Fruit fly (Drosophila melanogaster) whole organism, embryonic: ENCODE results near the gene CG11679.

Experiments
- B-H2 ChIP-seq: fragments of 200-800 bp; sonication (Bioruptor generic); optimal IDR thresholded peaks from 2 replicates; lab custom pipeline; 2018; ENCODE audit warnings: missing biosample characterization, mild to moderate bottlenecking, missing genetic modification characterization
- CG17568 ChIP-seq: fragments of 200-800 bp; sonication (Bioruptor generic); optimal IDR thresholded peaks from 2 replicates; lab custom pipeline; 2018; ENCODE audit warnings: missing biosample characterization, mild to moderate bottlenecking, missing genetic modification characterization, moderate library complexity
- CG4328 ChIP-seq: fragments of 200-800 bp; sonication (Bioruptor generic); optimal IDR thresholded peaks from 3 replicates; lab custom pipeline; 2017; ENCODE audit warnings: missing biosample characterization, missing genetic modification reagents, missing genetic modification characterization
- Hey ChIP-seq: fragments of 200-800 bp; sonication (Bioruptor generic); optimal IDR thresholded peaks from 3 replicates; lab custom pipeline; 2018; ENCODE audit warnings: missing biosample characterization, mild to moderate bottlenecking, missing genetic modification characterization
- Lpt ChIP-seq: fragments of >200 bp; optimal IDR thresholded peaks from 2 replicates; lab custom pipeline; 2018; ENCODE audit warnings: missing biosample characterization, missing genetic modification characterization
- mirr ChIP-seq: fragments of 200-800 bp; sonication (Bioruptor generic); optimal IDR thresholded peaks from 3 replicates; lab custom pipeline; 2018; ENCODE audit warnings: missing biosample characterization, mild to moderate bottlenecking, missing genetic modification characterization
- zf30C ChIP-seq: fragments of 200-800 bp; sonication (Bioruptor generic); optimal IDR thresholded peaks from 3 replicates; lab custom pipeline; 2018; ENCODE audit warnings: missing biosample characterization, mild to moderate bottlenecking, missing genetic modification characterization

The CG11679 gene

DNA sequence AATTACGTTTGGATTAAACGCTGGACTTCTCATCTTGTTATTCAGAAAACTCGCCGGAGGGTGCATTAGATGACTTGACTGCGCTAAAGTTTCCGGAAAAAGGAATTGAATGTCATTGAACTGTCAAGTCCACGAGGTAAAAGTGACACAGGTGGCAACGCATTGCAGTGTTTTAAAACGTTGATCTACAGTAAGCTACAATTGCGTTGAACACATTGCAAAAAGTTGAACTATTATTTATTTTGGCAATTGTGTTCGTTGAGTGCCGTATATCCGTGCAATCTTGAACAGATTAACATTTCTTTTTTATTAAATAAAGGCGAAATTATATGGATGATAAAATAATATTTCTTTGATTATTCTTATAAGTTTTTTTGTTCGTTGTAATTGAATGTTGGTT lies 50.0 kb downstream of the CG11679 start, which contains the start of gene CG15599:
TSS of gene CG15599 (minus strand) at position 101 of the 400 bp plus-strand sequence.
- TF ChIP-seq zf30C (no peak), B-H2 (GFP tag; lab: Kevin White, UChicago) (no peak), CG17568 (GFP tag; lab: Kevin White, UChicago) (no peak), Hey (tag; lab: Kevin White, UChicago) (no peak), CG4328 (GFP tag; lab: Kevin White, UChicago) (no peak), Lpt (GFP tag; lab: Kevin White, UChicago) (no peak), mirr (GFP tag; lab: Kevin White, UChicago) (no peak)
